Fruit fly (Drosophila melanogaster) whole organism, embryonic: Measurements from ENCODE around the gene CG9286.

Experiments used
- Bteb2 ChIP-seq: fragments of 200-800 bp; sonication (Bioruptor generic); optimal IDR thresholded peaks from 2 replicates; lab custom pipeline; 2016; ENCODE audit warnings: missing biosample characterization, missing genetic modification characterization
- C15 ChIP-seq: fragments of 200-800 bp; sonication (Bioruptor generic); IDR thresholded peaks from 3 replicates; pipeline ENCODE4 v1.3.6; 2022; ENCODE audit warnings: missing biosample characterization, missing genetic modification characterization
- CG1024 ChIP-seq: fragments of 200-800 bp; sonication (Bioruptor generic); IDR thresholded peaks from 2 replicates; pipeline ENCODE4 v1.3.6; 2022; ENCODE audit warnings: missing biosample characterization, missing genetic modification characterization
- CG10366 ChIP-seq: fragments of 200-800 bp; sonication (Bioruptor generic); IDR thresholded peaks from 2 replicates; pipeline ENCODE4 v1.3.6; 2022; ENCODE audit warnings: missing biosample characterization, missing genetic modification characterization
- CG10565 ChIP-seq: fragments of 200-800 bp; sonication (Bioruptor generic); optimal IDR thresholded peaks from 3 replicates; lab custom pipeline; 2016; ENCODE audit warnings: missing biosample characterization, mild to moderate bottlenecking, missing genetic modification characterization
- CG10959 ChIP-seq: fragments of 200-800 bp; sonication (Bioruptor generic); IDR thresholded peaks from 2 replicates; pipeline ENCODE4 v1.3.6; 2022; ENCODE audit warnings: missing biosample characterization, missing genetic modification characterization
- CG15696 ChIP-seq: fragments of 200-800 bp; sonication (Bioruptor generic); optimal IDR thresholded peaks from 2 replicates; lab custom pipeline; 2019; ENCODE audit warnings: missing biosample characterization, mild to moderate bottlenecking, missing genetic modification characterization, moderate library complexity
- CG1602 ChIP-seq: fragments of 200-800 bp; sonication (Bioruptor generic); optimal IDR thresholded peaks from 3 replicates; lab custom pipeline; 2016; ENCODE audit warnings: missing biosample characterization, missing genetic modification characterization
- CG16813 ChIP-seq: fragments of 200-800 bp; sonication (Bioruptor generic); IDR thresholded peaks from 3 replicates; pipeline ENCODE4 v1.3.6; 2022; ENCODE audit warnings: missing biosample characterization, missing genetic modification characterization; ENCODE audit not compliant: partially characterized antibody
- CG18764 ChIP-seq: fragments of 200-800 bp; sonication (Bioruptor generic); optimal IDR thresholded peaks from 3 replicates; lab custom pipeline; 2016; ENCODE audit warnings: missing biosample characterization, missing genetic modification characterization
- CG2120 ChIP-seq: fragments of 200-800 bp; sonication (Bioruptor generic); optimal IDR thresholded peaks from 3 replicates; lab custom pipeline; 2016; ENCODE audit warnings: missing biosample characterization, missing genetic modification characterization
- CG2202 ChIP-seq: fragments of 200-800 bp; sonication (Bioruptor generic); optimal IDR thresholded peaks from 2 replicates; lab custom pipeline; 2018; ENCODE audit warnings: missing biosample characterization, mild to moderate bottlenecking, missing genetic modification characterization
- CG2678 ChIP-seq: fragments of 200-800 bp; sonication (Bioruptor generic); optimal IDR thresholded peaks from 3 replicates; lab custom pipeline; 2019; ENCODE audit warnings: missing biosample characterization, mild to moderate bottlenecking, missing genetic modification characterization, moderate library complexity
- CG30403 ChIP-seq: fragments of 200-800 bp; sonication (Bioruptor generic); optimal IDR thresholded peaks from 3 replicates; lab custom pipeline; 2016; ENCODE audit warnings: missing biosample characterization, missing genetic modification characterization
- CG3407 ChIP-seq: fragments of 200-800 bp; sonication (Bioruptor generic); optimal IDR thresholded peaks from 2 replicates; lab custom pipeline; 2018; ENCODE audit warnings: missing biosample characterization, mild to moderate bottlenecking, missing genetic modification characterization
- CG3838 ChIP-seq: fragments of 200-800 bp; sonication (Bioruptor generic); optimal IDR thresholded peaks from 3 replicates; lab custom pipeline; 2016; ENCODE audit warnings: missing biosample characterization, missing genetic modification characterization
- CG5953 ChIP-seq: fragments of 200-800 bp; sonication (Bioruptor generic); IDR thresholded peaks from 2 replicates; pipeline ENCODE4 v1.3.6; 2022; ENCODE audit warnings: missing biosample characterization, missing genetic modification characterization
- CG6175 ChIP-seq: fragments of 200-800 bp; sonication (Bioruptor generic); IDR thresholded peaks from 3 replicates; pipeline ENCODE4 v1.3.6; 2022; ENCODE audit warnings: missing biosample characterization, missing genetic modification characterization
- CG6254 ChIP-seq: fragments of 200-800 bp; sonication (Bioruptor generic); optimal IDR thresholded peaks from 3 replicates; lab custom pipeline; 2017; ENCODE audit warnings: mild to moderate bottlenecking, missing biosample characterization, missing genetic modification reagents, missing genetic modification characterization
- CG6791 ChIP-seq: fragments of 200-800 bp; sonication (Bioruptor generic); IDR thresholded peaks from 3 replicates; pipeline ENCODE4 v1.3.6; 2022; ENCODE audit warnings: missing biosample characterization, missing genetic modification characterization; ENCODE audit not compliant: partially characterized antibody
- CG8281 ChIP-seq: fragments of 200-800 bp; sonication (Bioruptor generic); optimal IDR thresholded peaks from 2 replicates; lab custom pipeline; 2018; ENCODE audit warnings: missing biosample characterization, mild to moderate bottlenecking, missing genetic modification characterization, moderate library complexity
- CG8290 ChIP-seq, 3 experiments: fragments of 200-800 bp; sonication (Bioruptor generic); optimal IDR thresholded peaks; 2 replicates each; lab custom pipeline; 2016 to 2019; ENCODE audit warnings: missing biosample characterization in 3 of 3, missing genetic modification characterization in 3 of 3, mild to moderate bottlenecking in 2 of 3, moderate library complexity in 1 of 3
- CG8765 ChIP-seq: fragments of 200-800 bp; sonication (Bioruptor generic); IDR thresholded peaks from 2 replicates; pipeline ENCODE4 v1.3.6; 2022; ENCODE audit warnings: missing biosample characterization, missing genetic modification characterization
- CG8944 ChIP-seq: fragments of 200-800 bp; sonication (Bioruptor generic); optimal IDR thresholded peaks from 3 replicates; lab custom pipeline; 2016; ENCODE audit warnings: missing biosample characterization, missing genetic modification characterization
- CG9727 ChIP-seq: fragments of 200-800 bp; sonication (Bioruptor generic); optimal IDR thresholded peaks from 3 replicates; lab custom pipeline; 2017; ENCODE audit warnings: missing biosample characterization, mild to moderate bottlenecking, missing genetic modification characterization
- D19B ChIP-seq: fragments of 200-800 bp; sonication (Bioruptor generic); optimal IDR thresholded peaks from 2 replicates; lab custom pipeline; 2017; ENCODE audit warnings: missing biosample characterization, mild to moderate bottlenecking, missing genetic modification characterization
- Dek ChIP-seq: fragments of 200-800 bp; sonication (Bioruptor generic); optimal IDR thresholded peaks from 3 replicates; lab custom pipeline; 2019; ENCODE audit warnings: missing biosample characterization, mild to moderate bottlenecking, missing genetic modification characterization, moderate library complexity
- E2f2 ChIP-seq: fragments of 200-800 bp; sonication (Bioruptor generic); IDR thresholded peaks from 2 replicates; pipeline ENCODE4 v1.3.6; 2022; ENCODE audit warnings: missing biosample characterization, missing genetic modification characterization
- Ets65A ChIP-seq: fragments of 200-800 bp; sonication (Bioruptor generic); peaks from one replicate; lab custom pipeline; 2016; ENCODE audit warnings: missing biosample characterization, missing genetic modification characterization
- Hr51 ChIP-seq, 2 experiments: fragments of 200-800 bp; sonication (Bioruptor generic); optimal IDR thresholded peaks; 2 replicates in 1 of 2; 3 replicates in 1 of 2; lab custom pipeline; 2016 to 2018; ENCODE audit warnings: missing biosample characterization in 2 of 2, missing genetic modification characterization in 2 of 2, mild to moderate bottlenecking in 1 of 2, moderate library complexity in 1 of 2
- Lhr ChIP-seq: fragments of 200-800 bp; sonication (Bioruptor generic); optimal IDR thresholded peaks from 3 replicates; lab custom pipeline; 2017; ENCODE audit warnings: mild to moderate bottlenecking, missing biosample characterization, missing genetic modification reagents, missing genetic modification characterization
- Meics ChIP-seq: fragments of 200-800 bp; sonication (Bioruptor generic); optimal IDR thresholded peaks from 2 replicates; lab custom pipeline; 2017; ENCODE audit warnings: missing biosample characterization, mild to moderate bottlenecking, missing genetic modification characterization
- Mes4 ChIP-seq: fragments of 200-800 bp; sonication (Bioruptor generic); optimal IDR thresholded peaks from 2 replicates; lab custom pipeline; 2016; ENCODE audit warnings: missing biosample characterization, missing genetic modification characterization
- Rfx ChIP-seq: fragments of 200-800 bp; sonication (Bioruptor generic); IDR thresholded peaks from 2 replicates; pipeline ENCODE4 v1.3.6; 2022; ENCODE audit warnings: missing biosample characterization, missing genetic modification characterization
- YL-1 ChIP-seq: fragments of 200-800 bp; sonication (Bioruptor generic); optimal IDR thresholded peaks from 3 replicates; lab custom pipeline; 2017; ENCODE audit warnings: missing biosample characterization, mild to moderate bottlenecking, missing genetic modification characterization
- ara ChIP-seq: fragments of 200-800 bp; sonication (Bioruptor generic); IDR thresholded peaks from 2 replicates; pipeline ENCODE4 v1.3.6; 2022; ENCODE audit warnings: missing biosample characterization, missing genetic modification characterization
- chn ChIP-seq: fragments of 200-800 bp; sonication (Bioruptor generic); optimal IDR thresholded peaks from 2 replicates; lab custom pipeline; 2016; ENCODE audit warnings: missing biosample characterization, missing genetic modification characterization
- en ChIP-seq: fragments of 200-800 bp; sonication (Bioruptor generic); optimal IDR thresholded peaks from 2 replicates; lab custom pipeline; 2016; ENCODE audit warnings: missing biosample characterization, missing genetic modification characterization
- fd64A ChIP-seq: fragments of 200-800 bp; sonication (Bioruptor generic); optimal IDR thresholded peaks from 3 replicates; lab custom pipeline; 2018; ENCODE audit warnings: missing biosample characterization, mild to moderate bottlenecking, missing genetic modification characterization
- gt ChIP-seq: fragments of 200-800 bp; sonication (Bioruptor generic); IDR thresholded peaks from 2 replicates; pipeline ENCODE4 v1.3.6; 2022; ENCODE audit warnings: missing biosample characterization, missing genetic modification characterization
- org-1 ChIP-seq: fragments of 200-800 bp; sonication (Bioruptor generic); optimal IDR thresholded peaks from 2 replicates; lab custom pipeline; 2017; ENCODE audit warnings: missing biosample characterization, missing genetic modification characterization
- pita ChIP-seq: fragments of 200-800 bp; sonication (Bioruptor generic); optimal IDR thresholded peaks from 2 replicates; lab custom pipeline; 2017; ENCODE audit warnings: missing biosample characterization, mild to moderate bottlenecking, missing genetic modification characterization
- ro ChIP-seq: fragments of 200-800 bp; sonication (Bioruptor generic); IDR thresholded peaks from 2 replicates; pipeline ENCODE4 v1.3.6; 2022; ENCODE audit warnings: missing biosample characterization, missing genetic modification characterization
- sima ChIP-seq: fragments of 200-800 bp; sonication (Bioruptor generic); optimal IDR thresholded peaks from 2 replicates; lab custom pipeline; 2016; ENCODE audit warnings: missing biosample characterization, missing genetic modification characterization
- ssp ChIP-seq: fragments of 200-800 bp; sonication (Bioruptor generic); IDR thresholded peaks from 2 replicates; pipeline ENCODE4 v1.3.6; 2022; ENCODE audit warnings: missing biosample characterization, missing genetic modification characterization
- tio ChIP-seq: fragments of 200-800 bp; sonication (Bioruptor generic); optimal IDR thresholded peaks from 2 replicates; lab custom pipeline; 2017; ENCODE audit warnings: missing biosample characterization, missing genetic modification characterization, inconsistent platforms
- tll ChIP-seq, 2 experiments: fragments of 200-800 bp in 1 of 2; fragments of >200 bp in 1 of 2; sonication (Bioruptor generic) in 1 of 2; optimal IDR thresholded peaks; 2 replicates each; lab custom pipeline; 2017 to 2019; ENCODE audit warnings: missing biosample characterization in 2 of 2, missing genetic modification characterization in 2 of 2, mild to moderate bottlenecking in 1 of 2, moderate library complexity in 1 of 2
- tx ChIP-seq: fragments of 200-800 bp; sonication (Bioruptor generic); optimal IDR thresholded peaks from 2 replicates; lab custom pipeline; 2016; ENCODE audit warnings: missing biosample characterization, missing genetic modification characterization
- vfl ChIP-seq: fragments of 200-800 bp; sonication (Bioruptor generic); optimal IDR thresholded peaks from 2 replicates; lab custom pipeline; 2016; ENCODE audit warnings: missing biosample characterization, missing genetic modification characterization
- wek ChIP-seq: fragments of 200-800 bp; sonication (Bioruptor generic); optimal IDR thresholded peaks from 3 replicates; lab custom pipeline; 2018; ENCODE audit warnings: missing biosample characterization, mild to moderate bottlenecking, missing genetic modification characterization, moderate library complexity
- yki ChIP-seq: fragments of >200 bp; optimal IDR thresholded peaks from 3 replicates; lab custom pipeline; 2018

Gene CG9286

DNA sequence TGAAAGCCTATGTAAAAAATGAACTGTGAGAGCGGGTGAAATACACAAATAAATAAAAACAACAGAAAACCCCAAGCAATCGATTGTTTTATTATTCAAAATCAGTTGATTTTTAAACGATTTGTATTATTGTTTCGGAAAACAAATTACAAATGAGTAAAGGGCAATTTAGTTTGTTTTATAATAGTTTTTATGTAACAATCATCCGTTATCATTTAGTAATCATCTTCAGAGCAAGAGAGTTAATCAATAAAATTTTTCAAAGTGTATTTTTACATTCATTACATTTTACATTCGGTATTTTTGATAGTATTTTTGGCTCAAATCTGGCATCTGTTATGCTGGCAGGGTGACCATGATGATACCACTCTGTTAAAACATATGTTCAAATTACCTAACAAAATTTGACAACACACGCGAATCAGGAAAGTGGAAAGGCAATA, 1.5 kb upstream of the CG9286 start, which contains the start of the genes CG42375 and CG9288 (continued):
- peak; percentile 67 for TF ChIP-seq CG2678 (tag; lab: Kevin White, UChicago)
- peak; percentile 35; the same call in 1 of the 2 replicates for TF ChIP-seq E2f2
- peak; percentile 12 for TF ChIP-seq CG1602
- TF ChIP-seq CG9727 (GFP tag; lab: Kevin White, UChicago) = peak; percentile 81
- TF ChIP-seq Dek (tag; lab: Kevin White, UChicago) = peak; percentile 18
- peak; percentile 82 for TF ChIP-seq CG30403 (GFP tag; lab: Kevin White, UChicago)
- no peak for TF ChIP-seq sima (GFP tag; lab: Kevin White, UChicago)
- TF ChIP-seq vfl (GFP tag; lab: Kevin White, UChicago) = no peak
- TF ChIP-seq tll (GFP tag; optimal IDR thresholded peaks at IDR 0.05; lab: Kevin White, UChicago) = no peak
- peak; percentile 55 for TF ChIP-seq CG2120 (GFP tag; lab: Kevin White, UChicago)
- peak; percentile 30 for TF ChIP-seq CG10565
- TF ChIP-seq org-1 (GFP tag; lab: Kevin White, UChicago) = no peak
- TF ChIP-seq Mes4 (GFP tag; lab: Kevin White, UChicago) = no peak
- no peak for TF ChIP-seq fd64A
- TF ChIP-seq CG18764 (GFP tag; lab: Kevin White, UChicago) = peak; percentile 59
- TF ChIP-seq CG16813 (GFP tag; lab: Robert Waterston, UW) = no peak
- TF ChIP-seq tx = no peak
- peak; percentile 52 for TF ChIP-seq D19B
- peak; percentile 26 for TF ChIP-seq Bteb2
- TF ChIP-seq gt (GFP tag; lab: Robert Waterston, UW) = no peak
- TF ChIP-seq CG1024 (GFP tag; lab: Robert Waterston, UW) = peak; percentile 41; the same call in 1 of the 2 replicates
- no peak for TF ChIP-seq CG8281 (tag; lab: Kevin White, UChicago)
- no peak for TF ChIP-seq CG2202 (tag; lab: Kevin White, UChicago)
- peak; percentile 65 for TF ChIP-seq Meics (GFP tag; lab: Kevin White, UChicago)
- peak; percentile 75 for TF ChIP-seq CG15696 (tag; lab: Kevin White, UChicago)
- no peak for TF ChIP-seq CG8944
- TF ChIP-seq Lhr (GFP tag; lab: Kevin White, UChicago) = no peak
- no peak for TF ChIP-seq CG10366 (GFP tag; lab: Robert Waterston, UW)
- 0 out of 3 replicates have a peak, but pooled peaks have one; percentile 14 for TF ChIP-seq CG6791 (GFP tag; lab: Robert Waterston, UW)
- no peak for TF ChIP-seq CG5953 (GFP tag; lab: Robert Waterston, UW)
- peak; percentile 67 for TF ChIP-seq CG6254
- no peak for TF ChIP-seq yki (lab: Kevin White, UChicago)
- TF ChIP-seq C15 (GFP tag; lab: Robert Waterston, UW) = no peak
- TF ChIP-seq CG3838 (GFP tag; lab: Kevin White, UChicago) = no peak
- TF ChIP-seq tio (GFP tag; lab: Kevin White, UChicago) = no peak
- TF ChIP-seq CG8290 (GFP tag; optimal IDR thresholded peaks at IDR 0.05; lab: Kevin White, UChicago) = no peak
- no peak for TF ChIP-seq CG8290 (tag; optimal IDR thresholded peaks at IDR 0.05; lab: Kevin White, UChicago)
- TF ChIP-seq ssp = no peak
- no peak for TF ChIP-seq CG6175 (GFP tag; lab: Robert Waterston, UW)
- no peak for TF ChIP-seq wek
- TF ChIP-seq chn (GFP tag; lab: Kevin White, UChicago) = no peak
- TF ChIP-seq Ets65A (GFP tag; lab: Kevin White, UChicago) = no peak
- TF ChIP-seq ro (GFP tag; lab: Robert Waterston, UW) = no peak
- TF ChIP-seq en (GFP tag; lab: Kevin White, UChicago) = peak; percentile 38
- TF ChIP-seq Rfx (GFP tag; lab: Robert Waterston, UW) = peak; percentile 38; the same call in 1 of the 2 replicates
- TF ChIP-seq pita = no peak
- TF ChIP-seq CG10959 (GFP tag; lab: Robert Waterston, UW) = peak; percentile 42; the same call in 1 of the 2 replicates
- TF ChIP-seq Hr51 (GFP tag; optimal IDR thresholded peaks at IDR 0.05; lab: Kevin White, UChicago) = no peak
- no peak for TF ChIP-seq ara (GFP tag; lab: Robert Waterston, UW)
- TF ChIP-seq CG3407 (GFP tag; lab: Kevin White, UChicago) = peak; percentile 1
- no peak for TF ChIP-seq CG8765 (GFP tag; lab: Robert Waterston, UW)
- no peak for TF ChIP-seq YL-1
